Worm (Caenorhabditis elegans) whole organism, L4 larva: ENCODE results near the gene pept-2.

ENCODE experiments used
- aly-2 ChIP-seq: sonication (generic microtip); optimal IDR thresholded peaks from 2 replicates; lab custom pipeline; 2018; ENCODE audit warnings: missing biosample characterization, missing genetic modification characterization
- ama-1 ChIP-seq: fragments of 150-350 bp; optimal IDR thresholded peaks from 2 replicates; lab custom pipeline; 2014; ENCODE audit warnings: inconsistent platforms, mixed read lengths
- attf-4 ChIP-seq: sonication (generic microtip); optimal IDR thresholded peaks from 3 replicates; lab custom pipeline; 2017; ENCODE audit warnings: missing biosample characterization, missing genetic modification characterization
- ceh-82 ChIP-seq: sonication (generic microtip); optimal IDR thresholded peaks from 2 replicates; lab custom pipeline; 2017; ENCODE audit warnings: missing biosample characterization, missing genetic modification characterization
- hmg-1.1 ChIP-seq: fragments of 200-800 bp; sonication (Bioruptor generic); IDR thresholded peaks from 2 replicates; pipeline ENCODE4 v1.3.6; 2022; ENCODE audit warnings: missing genetic modification reagents, missing genetic modification characterization, missing compliant biosample characterization
- nhr-76 ChIP-seq: fragments of 150-350 bp; optimal IDR thresholded peaks from 2 replicates; lab custom pipeline; 2014; ENCODE audit warnings: missing biosample characterization, missing genetic modification characterization
- snpc-4 ChIP-seq: fragments of 150-350 bp; optimal IDR thresholded peaks from 2 replicates; lab custom pipeline; 2014; ENCODE audit warnings: missing biosample characterization, missing genetic modification characterization
- unc-62 ChIP-seq, 3 experiments: fragments of 150-350 bp in 1 of 3; sonication (generic microtip); optimal IDR thresholded peaks in 2 of 3; peaks in 1 of 3; 1 replicate in 1 of 3; 2 replicates in 2 of 3; lab custom pipeline; 2014 to 2017; ENCODE audit warnings: missing biosample characterization in 3 of 3, missing genetic modification characterization in 3 of 3, missing genetic modification reagents in 3 of 3, missing genotype in 1 of 3

ce11 chrIV:10754685-10755084, 35.8 kb upstream of the pept-2 start, which contains the start of gene T25B9.5:
- TF ChIP-seq snpc-4 (no peak), unc-62 (GFP tag; optimal IDR thresholded peaks at IDR 0.05 in 1 of 2; lab: Kevin White, UChicago) (no peak), unc-62 (tag; optimal IDR thresholded peaks at IDR 0.05; lab: Kevin White, UChicago) (no peak), nhr-76 (tag; lab: Kevin White, UChicago) (no peak), attf-4 (tag; lab: Kevin White, UChicago) (no peak), aly-2 (tag; lab: Kevin White, UChicago) (no peak), hmg-1.1 (GFP tag; lab: Robert Waterston, UW) (no peak), ceh-82 (tag; lab: Kevin White, UChicago) (no peak), ama-1 (no peak)
